Worm (Caenorhabditis elegans) whole organism, L1 larva: Measurements from ENCODE around the gene alx-1.

Experiments
- elt-3 ChIP-seq, 6 experiments: fragments of 150-350 bp in 1 of 6; sonication (generic microtip); optimal IDR thresholded peaks; 2 replicates each; lab custom pipeline; 2017 to 2018; ENCODE audit warnings: missing biosample characterization in 6 of 6, missing genetic modification characterization in 6 of 6, inconsistent platforms in 1 of 6
- lin-39 ChIP-seq: fragments of 150-350 bp; optimal IDR thresholded peaks from 2 replicates; lab custom pipeline; 2014; ENCODE audit warnings: missing biosample characterization, missing genetic modification reagents, missing genetic modification characterization
- pqm-1 ChIP-seq: sonication (generic microtip); optimal IDR thresholded peaks from 3 replicates; lab custom pipeline; 2017; ENCODE audit warnings: missing biosample characterization, missing genetic modification characterization
- unc-62 ChIP-seq: fragments of 150-350 bp; optimal IDR thresholded peaks from 2 replicates; lab custom pipeline; 2014; ENCODE audit warnings: missing biosample characterization, missing genetic modification reagents, missing genetic modification characterization

DNA sequence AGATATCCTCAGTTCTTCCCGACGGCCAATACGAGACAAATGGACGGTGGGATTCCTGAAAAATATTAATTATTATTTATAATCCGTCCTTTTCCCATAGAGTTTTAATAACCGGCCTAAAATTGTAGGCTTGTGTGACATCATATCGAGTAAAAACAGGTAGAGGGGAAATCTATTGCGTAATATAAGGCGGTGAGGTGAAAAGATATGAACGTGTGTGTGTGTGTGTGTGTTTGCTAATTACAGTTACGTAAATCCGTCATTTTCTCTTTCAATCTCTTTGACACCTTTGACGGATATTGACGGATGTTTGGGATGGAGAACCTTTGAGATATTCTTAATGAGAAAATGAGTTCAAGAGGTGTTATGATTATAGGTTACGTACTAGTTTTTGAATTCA lies 8.3 kb downstream of the alx-1 start:
- TF ChIP-seq elt-3 (tag; optimal IDR thresholded peaks at IDR 0.05; lab: Kevin White, UChicago) (no peak), pqm-1 (tag; lab: Kevin White, UChicago) (no peak), unc-62 (GFP tag; lab: Kevin White, UChicago) (no peak), lin-39 (no peak)
